Worm (Caenorhabditis elegans): ENCODE measurements around the gene F14H8.5.
A peak's percentile ranks its signal among the peaks of the same experiment; 100 is the strongest.

F14H8.5 gene

ce11 chrV:14990843-14991242 lies 30.0 kb upstream of the F14H8.5 start, which contains the start of the genes cdt-2 and T01C3.2 (continued):
- TF ChIP-seq ama-1 (optimal IDR thresholded peaks at IDR 0.05) (no peak), lir-3 (tag; optimal IDR thresholded peaks at IDR 0.05; ENCODE audit: poor library complexity) (no peak), lin-39 (tag; optimal IDR thresholded peaks at IDR 0.05) (no peak), mef-2 (tag; optimal IDR thresholded peaks at IDR 0.05) (no peak), tbx-2 (tag; optimal IDR thresholded peaks at IDR 0.05) (peak; percentile 22), sptf-1 (tag; optimal IDR thresholded peaks at IDR 0.05) (no peak), nhr-85 (tag) (peak; percentile 4), aly-2 (tag; optimal IDR thresholded peaks at IDR 0.05) (no peak), fos-1 (tag; optimal IDR thresholded peaks at IDR 0.05) (no peak), nhr-84 (tag; optimal IDR thresholded peaks at IDR 0.05) (no peak), nhr-12 (tag; optimal IDR thresholded peaks at IDR 0.05) (no peak), hlh-17 (GFP tag; optimal IDR thresholded peaks at IDR 0.05; ENCODE audit: borderline replicate concordance) (no peak), vab-15 (tag; optimal IDR thresholded peaks at IDR 0.05) (no peak), isw-1 (GFP tag; IDR thresholded peaks at IDR 0.05) (no peak; the same call in 1 of the 2 replicates), nhr-11 (tag; optimal IDR thresholded peaks at IDR 0.05) (no peak), sup-37 (GFP tag; optimal IDR thresholded peaks at IDR 0.05) (no peak), F16B12.6 (tag; optimal IDR thresholded peaks at IDR 0.05) (peak; percentile 17), fkh-10 (GFP tag; optimal IDR thresholded peaks at IDR 0.05) (no peak), ztf-4 (tag; optimal IDR thresholded peaks at IDR 0.05) (no peak), ceh-63 (GFP tag; optimal IDR thresholded peaks at IDR 0.05) (no peak), hpl-2 (GFP tag; optimal IDR thresholded peaks at IDR 0.05) (no peak), sox-4 (tag; optimal IDR thresholded peaks at IDR 0.05) (no peak), Y116A8C.19 (tag; optimal IDR thresholded peaks at IDR 0.05; ENCODE audit: borderline replicate concordance) (no peak), ces-1 (GFP tag; optimal IDR thresholded peaks at IDR 0.05) (no peak), egl-27 (tag; optimal IDR thresholded peaks at IDR 0.05) (no peak), C16A3.4 (tag; optimal IDR thresholded peaks at IDR 0.05) (peak; percentile 18), xbp-1 (tag; optimal IDR thresholded peaks at IDR 0.05) (peak; percentile 33), nhr-20 (tag; optimal IDR thresholded peaks at IDR 0.05) (peak; percentile 35), nhr-90 (tag; optimal IDR thresholded peaks at IDR 0.05; ENCODE audit: poor library complexity) (peak; percentile 16), alr-1 (tag; optimal IDR thresholded peaks at IDR 0.05; ENCODE audit: borderline replicate concordance) (no peak), jun-1 (tag; optimal IDR thresholded peaks at IDR 0.05) (no peak), elt-3 (tag; optimal IDR thresholded peaks at IDR 0.05) (peak in 1 of 6 experiments; percentile 7), nhr-77 (tag; optimal IDR thresholded peaks at IDR 0.05) (no peak), rnt-1 (tag; optimal IDR thresholded peaks at IDR 0.05) (peak; percentile 40), fkh-4 (tag; optimal IDR thresholded peaks at IDR 0.05; ENCODE audit: borderline replicate concordance) (no peak), efl-1 (optimal IDR thresholded peaks at IDR 0.05) (peak; percentile 26 to 86), efl-1 (GFP tag; optimal IDR thresholded peaks at IDR 0.05 in 1 of 2) (peak; percentile 87 to 98)

ce11 chrV:14991489-14991888 lies 29.3 kb upstream of the F14H8.5 start:
- TF ChIP-seq efl-1 (optimal IDR thresholded peaks at IDR 0.05) (no peak), efl-1 (GFP tag; optimal IDR thresholded peaks at IDR 0.05 in 1 of 2) (peak in 1 of 2 experiments; percentile 45), aly-2 (tag; optimal IDR thresholded peaks at IDR 0.05) (no peak)

- no peak for TF ChIP-seq pax-3 (tag; optimal IDR thresholded peaks at IDR 0.05)
- no peak for TF ChIP-seq efl-1 (optimal IDR thresholded peaks at IDR 0.05)
- no peak for TF ChIP-seq efl-1 (GFP tag; optimal IDR thresholded peaks at IDR 0.05 in 1 of 2)
- no peak for TF ChIP-seq hlh-4 (tag; optimal IDR thresholded peaks at IDR 0.05)
- TF ChIP-seq mab-9 (GFP tag; IDR thresholded peaks at IDR 0.05), result no peak
- TF ChIP-seq ces-1 (GFP tag; optimal IDR thresholded peaks at IDR 0.05), result no peak
- TF ChIP-seq lin-13 (GFP tag; optimal IDR thresholded peaks at IDR 0.05), result no peak
- no peak for TF ChIP-seq Y116A8C.19 (tag; optimal IDR thresholded peaks at IDR 0.05; ENCODE audit: borderline replicate concordance)
- TF ChIP-seq nhr-11 (tag; optimal IDR thresholded peaks at IDR 0.05), result no peak
- no peak for TF ChIP-seq ama-1 (optimal IDR thresholded peaks at IDR 0.05)
- no peak for TF ChIP-seq nhr-47 (tag; optimal IDR thresholded peaks at IDR 0.05)
- no peak for TF ChIP-seq hlh-17 (GFP tag; optimal IDR thresholded peaks at IDR 0.05; ENCODE audit: borderline replicate concordance)
- no peak for TF ChIP-seq pqm-1 (tag; optimal IDR thresholded peaks at IDR 0.05)
- TF ChIP-seq blmp-1 (tag; optimal IDR thresholded peaks at IDR 0.05), result no peak
- TF ChIP-seq sptf-1 (tag; optimal IDR thresholded peaks at IDR 0.05), result no peak
- TF ChIP-seq sup-37 (GFP tag; optimal IDR thresholded peaks at IDR 0.05), result no peak
- no peak for TF ChIP-seq isw-1 (GFP tag; IDR thresholded peaks at IDR 0.05)
- TF ChIP-seq nhr-12 (tag; optimal IDR thresholded peaks at IDR 0.05), result no peak
- TF ChIP-seq swsn-7 (tag; optimal IDR thresholded peaks at IDR 0.05), result no peak
These were observed 28.2 kb upstream of the F14H8.5 start, which contains the start of gene T01C3.3 for ce11 chrV:14992627-14993117. T01C3.3 (minus strand) TSS chrV:14992677.

All from whole organism, L1 larva.